Fruit fly (Drosophila melanogaster) whole organism, prepupa: ENCODE results near the gene CG8064.

ENCODE experiments used
- CG10631 ChIP-seq: fragments of 200-800 bp; sonication (Bioruptor generic); optimal IDR thresholded peaks from 2 replicates; lab custom pipeline; 2016; ENCODE audit warnings: missing biosample characterization, missing genetic modification characterization
- CG10669 ChIP-seq: fragments of 200-800 bp; sonication (Bioruptor generic); optimal IDR thresholded peaks from 3 replicates; lab custom pipeline; 2018; ENCODE audit warnings: missing biosample characterization, mild to moderate bottlenecking, missing genetic modification characterization, moderate library complexity
- CG11762 ChIP-seq: fragments of 200-800 bp; sonication (Bioruptor generic); optimal IDR thresholded peaks from 3 replicates; lab custom pipeline; 2016; ENCODE audit warnings: missing biosample characterization, missing genetic modification characterization; ENCODE audit not compliant: insufficient read depth
- CG11902 ChIP-seq: fragments of 200-800 bp; sonication (Bioruptor generic); optimal IDR thresholded peaks from 3 replicates; lab custom pipeline; 2016; ENCODE audit warnings: missing biosample characterization, missing genetic modification characterization
- CG15336 ChIP-seq: fragments of 200-800 bp; sonication (Bioruptor generic); IDR thresholded peaks from 2 replicates; pipeline ENCODE4 v1.3.6; 2022; ENCODE audit warnings: missing biosample characterization, missing genetic modification characterization
- CG1621 ChIP-seq: fragments of 200-800 bp; sonication (Bioruptor generic); optimal IDR thresholded peaks from 3 replicates; lab custom pipeline; 2018; ENCODE audit warnings: missing biosample characterization, mild to moderate bottlenecking, missing genetic modification characterization
- CG3032 ChIP-seq: fragments of 200-800 bp; optimal IDR thresholded peaks from 2 replicates; lab custom pipeline; 2019; ENCODE audit warnings: missing biosample characterization, mild to moderate bottlenecking, missing genetic modification characterization, moderate library complexity
- CG31627 ChIP-seq: fragments of 200-800 bp; sonication (Bioruptor generic); optimal IDR thresholded peaks from 3 replicates; lab custom pipeline; 2016; ENCODE audit warnings: missing biosample characterization, missing genetic modification characterization
- CG32006 ChIP-seq: fragments of 200-800 bp; sonication (Bioruptor generic); optimal IDR thresholded peaks from 3 replicates; lab custom pipeline; 2017; ENCODE audit warnings: missing biosample characterization, mild to moderate bottlenecking, missing genetic modification characterization
- CG34406 ChIP-seq: fragments of 200-800 bp; sonication (Bioruptor generic); optimal IDR thresholded peaks from 3 replicates; lab custom pipeline; 2016; ENCODE audit warnings: missing biosample characterization, missing genetic modification characterization
- CG6163 ChIP-seq: fragments of 200-800 bp; sonication (Bioruptor generic); IDR thresholded peaks from 3 replicates; pipeline ENCODE4 v1.3.6; 2022; ENCODE audit warnings: missing biosample characterization, missing genetic modification characterization
- CG6276 ChIP-seq: fragments of 200-800 bp; sonication (Bioruptor generic); optimal IDR thresholded peaks from 2 replicates; lab custom pipeline; 2017; ENCODE audit warnings: missing biosample characterization, mild to moderate bottlenecking, missing genetic modification characterization
- CG6792 ChIP-seq: fragments of 200-800 bp; sonication (Bioruptor generic); optimal IDR thresholded peaks from 3 replicates; lab custom pipeline; 2016; ENCODE audit warnings: missing biosample characterization, missing genetic modification characterization
- CG6808 ChIP-seq: fragments of 200-800 bp; sonication (Bioruptor generic); optimal IDR thresholded peaks from 3 replicates; lab custom pipeline; 2017; ENCODE audit warnings: missing biosample characterization, missing genetic modification characterization, mild to moderate bottlenecking, moderate library complexity, missing genetic modification reagents
- CG7368 ChIP-seq: fragments of 200-800 bp; sonication (Bioruptor generic); optimal IDR thresholded peaks from 3 replicates; lab custom pipeline; 2016; ENCODE audit warnings: missing biosample characterization, missing genetic modification characterization
- CG8119 ChIP-seq: fragments of 200-800 bp; sonication (Bioruptor generic); IDR thresholded peaks from 3 replicates; pipeline ENCODE4 v1.3.6; 2022; ENCODE audit warnings: missing biosample characterization, missing genetic modification characterization
- CG8319 ChIP-seq: fragments of 200-800 bp; sonication (Bioruptor generic); optimal IDR thresholded peaks from 3 replicates; lab custom pipeline; 2016; ENCODE audit warnings: missing biosample characterization, missing genetic modification characterization
- CG9139 ChIP-seq: fragments of 200-800 bp; sonication (Bioruptor generic); optimal IDR thresholded peaks from 3 replicates; lab custom pipeline; 2017; ENCODE audit warnings: missing biosample characterization, mild to moderate bottlenecking, missing genetic modification characterization
- Eip78C ChIP-seq: fragments of 200-800 bp; sonication (Bioruptor generic); peaks from one replicate; lab custom pipeline; 2016; ENCODE audit warnings: missing biosample characterization, missing genetic modification characterization
- Eip93F ChIP-seq: fragments of 200-800 bp; sonication (Bioruptor generic); optimal IDR thresholded peaks from 2 replicates; lab custom pipeline; 2016; ENCODE audit warnings: missing biosample characterization, mild to moderate bottlenecking, missing genetic modification characterization
- Ets96B ChIP-seq: fragments of 200-800 bp; optimal IDR thresholded peaks from 2 replicates; lab custom pipeline; 2019; ENCODE audit warnings: missing biosample characterization, mild to moderate bottlenecking, missing genetic modification characterization, moderate library complexity
- Gug ChIP-seq: fragments of 200-800 bp; sonication (Bioruptor generic); IDR thresholded peaks from 2 replicates; pipeline ENCODE4 v1.3.6; 2022; ENCODE audit warnings: missing biosample characterization, missing genetic modification characterization
- Hr39 ChIP-seq: fragments of 200-800 bp; sonication (Bioruptor generic); optimal IDR thresholded peaks from 2 replicates; lab custom pipeline; 2016; ENCODE audit warnings: missing biosample characterization, missing genetic modification characterization
- Hr4 ChIP-seq: fragments of 200-800 bp; sonication (Bioruptor generic); optimal IDR thresholded peaks from 3 replicates; lab custom pipeline; 2016; ENCODE audit warnings: missing biosample characterization, missing genetic modification characterization
- Lpt ChIP-seq: fragments of 200-800 bp; sonication (Bioruptor generic); optimal IDR thresholded peaks from 3 replicates; lab custom pipeline; 2016; ENCODE audit warnings: missing biosample characterization, missing genetic modification characterization
- Met ChIP-seq: fragments of 200-800 bp; sonication (Bioruptor generic); optimal IDR thresholded peaks from 3 replicates; lab custom pipeline; 2016; ENCODE audit warnings: missing biosample characterization, missing genetic modification characterization
- OdsH ChIP-seq: fragments of 200-800 bp; sonication (Bioruptor generic); optimal IDR thresholded peaks from 3 replicates; lab custom pipeline; 2016; ENCODE audit warnings: missing biosample characterization, missing genetic modification characterization
- Sox102F ChIP-seq: fragments of 200-800 bp; sonication (Bioruptor generic); optimal IDR thresholded peaks from 2 replicates; lab custom pipeline; 2016; ENCODE audit warnings: missing biosample characterization, mild to moderate bottlenecking, missing genetic modification characterization
- Sox14 ChIP-seq: fragments of 200-800 bp; sonication (Bioruptor generic); optimal IDR thresholded peaks from 3 replicates; lab custom pipeline; 2016; ENCODE audit warnings: missing biosample characterization, missing genetic modification characterization
- Sox15 ChIP-seq: fragments of 200-800 bp; sonication (Bioruptor generic); optimal IDR thresholded peaks from 3 replicates; lab custom pipeline; 2016; ENCODE audit warnings: missing biosample characterization, missing genetic modification characterization
- achi ChIP-seq: fragments of 200-800 bp; sonication (Bioruptor generic); optimal IDR thresholded peaks from 3 replicates; lab custom pipeline; 2016; ENCODE audit warnings: missing biosample characterization, missing genetic modification characterization
- esn ChIP-seq: fragments of 200-800 bp; sonication (Bioruptor generic); optimal IDR thresholded peaks from 2 replicates; lab custom pipeline; 2016; ENCODE audit warnings: missing biosample characterization, mild to moderate bottlenecking, missing genetic modification characterization, moderate library complexity
- fd59A ChIP-seq: fragments of 200-800 bp; sonication (Bioruptor generic); optimal IDR thresholded peaks from 2 replicates; lab custom pipeline; 2017; ENCODE audit warnings: missing biosample characterization, mild to moderate bottlenecking, missing genetic modification characterization, missing genetic modification reagents
- fd85E ChIP-seq: fragments of 200-800 bp; sonication (Bioruptor generic); optimal IDR thresholded peaks from 3 replicates; lab custom pipeline; 2016; ENCODE audit warnings: missing biosample characterization, missing genetic modification characterization
- fkh ChIP-seq: fragments of 200-800 bp; sonication (Bioruptor generic); optimal IDR thresholded peaks from 3 replicates; lab custom pipeline; 2017; ENCODE audit warnings: missing biosample characterization, mild to moderate bottlenecking, missing genetic modification characterization, moderate library complexity
- net ChIP-seq: fragments of 200-800 bp; sonication (Bioruptor generic); optimal IDR thresholded peaks from 3 replicates; lab custom pipeline; 2016; ENCODE audit warnings: missing biosample characterization, missing genetic modification characterization
- pdm3 ChIP-seq: fragments of 200-800 bp; sonication (Bioruptor generic); optimal IDR thresholded peaks from 3 replicates; lab custom pipeline; 2016; ENCODE audit warnings: missing biosample characterization, missing genetic modification characterization
- salr ChIP-seq, 2 experiments: fragments of 200-800 bp; sonication (Bioruptor generic); optimal IDR thresholded peaks; 3 replicates each; lab custom pipeline; 2016 to 2018; ENCODE audit warnings: missing biosample characterization in 2 of 2, missing genetic modification characterization in 2 of 2, mild to moderate bottlenecking in 1 of 2
- ss ChIP-seq, 2 experiments: fragments of 200-800 bp; sonication (Bioruptor generic); optimal IDR thresholded peaks; 2 replicates in 1 of 2; 3 replicates in 1 of 2; lab custom pipeline; 2017 to 2018; ENCODE audit warnings: mild to moderate bottlenecking in 2 of 2, missing biosample characterization in 2 of 2, missing genetic modification characterization in 2 of 2, moderate library complexity in 1 of 2
- svp ChIP-seq: fragments of 200-800 bp; sonication (Bioruptor generic); peaks from one replicate; lab custom pipeline; 2016; ENCODE audit warnings: missing biosample characterization, missing genetic modification characterization
- topi ChIP-seq: fragments of 200-800 bp; sonication (Bioruptor generic); optimal IDR thresholded peaks from 3 replicates; lab custom pipeline; 2016; ENCODE audit warnings: missing biosample characterization, missing genetic modification characterization
- vri ChIP-seq: fragments of 200-800 bp; sonication (Bioruptor generic); optimal IDR thresholded peaks from 3 replicates; lab custom pipeline; 2016; ENCODE audit warnings: missing biosample characterization, mild to moderate bottlenecking, missing genetic modification characterization

The CG8064 gene

dm6 chr3R:18283441-18283840 is at the start of gene CG8064, which contains the start of gene CG14312:
CG8064 (plus strand) TSS chr3R:18283660.
CG14312 (minus strand) TSS chr3R:18283528.
- TF ChIP-seq svp: peak; percentile 35
- no peak for TF ChIP-seq Sox14 (GFP tag; lab: Kevin White, UChicago)
- TF ChIP-seq CG3032 (tag; lab: Kevin White, UChicago): no peak
- TF ChIP-seq net (GFP tag; lab: Kevin White, UChicago): no peak

- TF ChIP-seq CG1621 (tag; lab: Kevin White, UChicago) (no peak), Sox102F (GFP tag; lab: Kevin White, UChicago) (no peak), Sox15 (no peak), CG32006 (GFP tag; lab: Kevin White, UChicago) (no peak), CG11902 (GFP tag; lab: Kevin White, UChicago) (no peak), pdm3 (GFP tag; lab: Kevin White, UChicago) (no peak)
- TF ChIP-seq, all 60 proteins: peak for 0
Observed at dm6 chr3R:18234699-18235257, 48.7 kb upstream of the CG8064 start.

- TF ChIP-seq CG6163 (GFP tag; lab: Robert Waterston, UW) (0 out of 3 replicates have a peak, but pooled peaks have one; percentile 7), CG6276 (GFP tag; lab: Kevin White, UChicago) (no peak)
Observed at dm6 chr3R:18235879-18236278, 47.6 kb upstream of the CG8064 start, which contains the start of gene repo. repo (plus strand) TSS chr3R:18236192.

dm6 chr3R:18242089-18242955 is 41.1 kb upstream of the CG8064 start, which contains the start of the genes CG7156 and 14-3-3epsilon:
CG7156 (minus strand) TSS chr3R:18242159.
14-3-3epsilon (plus strand) TSS chr3R:18242531.
- TF ChIP-seq OdsH (GFP tag; lab: Kevin White, UChicago) (no peak), salr (GFP tag; optimal IDR thresholded peaks at IDR 0.05; lab: Kevin White, UChicago) (no peak), CG10631 (GFP tag; lab: Kevin White, UChicago) (peak; percentile 5), Eip78C (GFP tag; lab: Kevin White, UChicago) (peak; percentile 77), CG3032 (tag; lab: Kevin White, UChicago) (no peak), Hr4 (GFP tag; lab: Kevin White, UChicago) (no peak), CG9139 (peak; percentile 56), Sox15 (no peak), fkh (no peak), fd85E (GFP tag; lab: Kevin White, UChicago) (no peak), CG6792 (GFP tag; lab: Kevin White, UChicago) (peak; percentile 17), Sox102F (GFP tag; lab: Kevin White, UChicago) (no peak), esn (peak; percentile 64), Sox14 (GFP tag; lab: Kevin White, UChicago) (no peak), CG34406 (GFP tag; lab: Kevin White, UChicago) (no peak), CG11762 (GFP tag; lab: Kevin White, UChicago) (no peak), vri (GFP tag; lab: Kevin White, UChicago) (no peak), Hr39 (GFP tag; lab: Kevin White, UChicago) (no peak), Eip93F (GFP tag; lab: Kevin White, UChicago) (no peak), CG8319 (no peak), Met (GFP tag; lab: Kevin White, UChicago) (no peak), CG10669 (no peak), Lpt (GFP tag; lab: Kevin White, UChicago) (no peak), topi (GFP tag; lab: Kevin White, UChicago) (peak; percentile 20), CG6808 (peak; percentile 44), CG1621 (tag; lab: Kevin White, UChicago) (no peak), Ets96B (tag; lab: Kevin White, UChicago) (no peak), CG15336 (GFP tag; lab: Robert Waterston, UW) (peak; percentile 16; the same call in 1 of the 2 replicates), CG8119 (GFP tag; lab: Robert Waterston, UW) (peak; percentile 19; the same call in 1 of the 3 replicates), fd59A (GFP tag; lab: Kevin White, UChicago) (no peak), Gug (no peak), achi (peak; percentile 48), CG31627 (GFP tag; lab: Kevin White, UChicago) (peak; percentile 0), CG7368 (GFP tag; lab: Kevin White, UChicago) (no peak), CG11902 (GFP tag; lab: Kevin White, UChicago) (no peak), ss (GFP tag; optimal IDR thresholded peaks at IDR 0.05; lab: Kevin White, UChicago) (peak; percentile 42 to 52)
